Worm (Caenorhabditis elegans) whole organism, dauer: Measurements from ENCODE around the gene srsx-29.

ENCODE experiments used
- unc-62 ChIP-seq: sonication (generic microtip); optimal IDR thresholded peaks from 2 replicates; lab custom pipeline; 2017; ENCODE audit warnings: missing biosample characterization, missing genetic modification reagents, missing genetic modification characterization

The srsx-29 gene

DNA sequence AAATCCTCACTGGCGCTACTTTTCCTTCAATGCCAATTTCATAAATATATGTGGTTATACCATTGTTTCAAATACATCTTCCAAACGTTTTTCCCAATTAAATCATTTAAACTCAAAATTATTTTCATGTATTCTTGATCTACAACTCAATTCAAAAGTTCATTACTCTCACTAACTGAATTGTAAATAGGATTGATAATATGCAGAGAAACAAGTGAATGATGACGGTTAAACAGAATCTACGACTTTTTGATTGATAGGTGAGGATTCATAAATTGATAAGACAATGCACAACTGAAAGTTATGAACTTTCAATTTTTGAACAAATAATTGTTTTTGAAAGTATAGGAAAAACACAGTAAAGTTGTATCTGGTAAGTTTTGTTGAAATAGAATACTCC, 36.4 kb downstream of the srsx-29 start:
- no peak for TF ChIP-seq unc-62

DNA sequence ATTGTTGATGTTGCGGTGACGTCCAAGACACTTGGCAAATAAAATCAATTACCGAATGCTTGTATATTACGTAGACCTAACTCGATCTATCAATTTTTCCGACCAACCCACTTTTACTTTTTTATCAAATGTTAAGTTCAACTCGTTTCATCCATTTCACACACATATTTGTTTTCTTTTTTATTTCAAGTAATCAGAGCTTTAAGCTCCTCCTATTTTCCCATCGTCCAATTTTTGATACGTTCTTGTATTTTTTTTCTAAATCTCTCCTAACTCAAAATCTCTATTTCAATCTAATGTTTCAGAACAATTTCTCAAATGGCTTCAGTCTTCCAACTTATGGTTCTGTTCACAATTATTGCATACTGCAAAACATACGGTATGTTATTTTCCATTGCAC, 43.6 kb downstream of the srsx-29 start, which contains the start of gene ZK856.6:
ZK856.6 (plus strand) TSS at position 301 of the 400 bp plus-strand sequence.
- TF ChIP-seq unc-62, result no peak

DNA sequence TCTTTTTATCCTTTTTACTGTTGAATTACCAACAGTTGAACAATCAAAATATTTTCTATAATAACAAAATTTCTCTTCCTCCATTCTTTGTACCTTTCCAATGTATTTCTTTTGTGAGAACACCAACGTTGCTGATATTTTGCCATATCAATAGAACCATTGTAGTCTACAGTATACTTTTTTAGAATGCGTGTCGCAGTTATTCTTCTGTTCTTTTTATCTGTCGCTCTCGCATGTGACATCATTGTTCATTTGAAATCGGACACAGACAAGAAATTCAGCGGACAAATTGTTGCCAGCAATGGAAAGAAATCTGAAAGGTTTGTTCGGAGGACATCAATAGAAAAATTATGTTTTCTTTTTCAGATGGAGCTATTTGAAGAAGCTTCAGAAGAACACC, 47.1 kb downstream of the srsx-29 start, which contains the start of gene ZK856.7:
ZK856.7 (plus strand) TSS at position 186 of the 400 bp plus-strand sequence.
- no peak for TF ChIP-seq unc-62

DNA sequence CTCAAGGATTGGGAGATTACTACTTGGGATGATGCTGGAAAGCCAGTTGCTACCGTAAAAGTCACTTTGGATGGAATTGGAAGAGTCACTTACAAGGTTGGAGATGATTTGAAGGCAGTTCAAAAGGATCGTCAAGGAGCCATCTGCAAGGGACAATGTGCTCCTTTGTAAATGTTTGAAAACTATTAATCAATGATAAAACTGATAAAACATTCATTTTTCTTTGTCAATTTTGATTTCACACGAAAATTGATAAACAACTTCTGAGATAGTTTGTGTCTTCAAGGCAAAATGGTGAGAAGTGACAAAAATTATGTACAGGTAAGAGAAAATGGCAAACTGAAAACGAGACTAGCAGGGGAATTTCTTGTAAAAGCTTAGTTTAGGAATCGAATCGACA, 47.5 kb downstream of the srsx-29 start:
- TF ChIP-seq unc-62, result no peak

DNA sequence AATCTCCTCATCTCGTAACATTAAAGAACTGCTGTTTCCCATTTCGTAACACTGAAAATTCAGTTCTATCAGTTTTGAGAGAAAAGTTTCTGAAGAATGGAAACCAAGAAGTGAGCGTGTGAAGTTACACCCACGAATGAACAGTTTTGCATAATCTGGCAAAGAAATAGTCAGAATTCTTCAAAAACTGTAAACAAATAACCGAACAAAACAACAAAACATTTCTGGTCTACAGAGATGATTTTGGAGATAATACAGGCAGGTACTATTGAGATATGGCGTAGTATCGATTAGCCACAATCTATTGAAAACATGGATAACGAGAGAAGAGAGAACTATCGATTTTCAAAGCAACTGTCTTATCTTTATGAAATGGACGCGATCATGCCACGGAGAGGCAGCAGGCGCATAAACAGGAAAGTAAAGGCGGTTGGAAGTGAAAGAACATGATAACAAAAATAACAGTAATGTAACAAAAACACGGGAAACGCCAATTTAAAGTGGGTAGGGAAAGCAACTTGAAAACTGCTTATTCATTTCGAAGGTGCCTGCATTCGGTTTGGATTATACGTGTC, 48.7 kb downstream of the srsx-29 start, which contains the start of gene chpf-1:
chpf-1 (minus strand) TSS at position 51 of the 575 bp plus-strand sequence.
- TF ChIP-seq unc-62, result no peak

DNA sequence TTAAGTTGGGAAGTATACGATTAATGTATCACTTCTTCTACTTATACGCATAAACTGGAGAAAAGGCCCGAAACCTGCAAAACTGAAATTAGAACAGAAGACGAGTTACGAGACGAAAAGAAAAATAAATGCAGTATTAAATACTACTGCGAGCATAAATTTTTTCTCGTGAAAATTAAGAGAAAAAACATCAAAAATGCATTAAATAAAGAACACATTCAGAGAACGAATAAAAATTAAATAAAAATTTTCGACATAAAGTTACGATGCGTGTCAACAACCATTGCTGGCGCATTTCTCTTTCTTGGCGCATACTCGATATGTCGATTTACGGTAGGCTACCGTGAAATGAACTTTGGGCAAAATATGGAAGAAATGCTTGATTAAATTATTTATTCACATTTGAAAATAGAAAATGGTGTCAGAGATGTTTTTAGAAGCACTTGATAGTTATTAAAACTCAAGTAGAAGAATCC, 50.1 kb downstream of the srsx-29 start, which contains the start of the genes ZK856.19 and ZK856.11:
ZK856.19 (minus strand) TSS at position 51 of the 476 bp plus-strand sequence.
ZK856.11 (minus strand) TSS at position 76 of the 476 bp plus-strand sequence.
- no peak for TF ChIP-seq unc-62

DNA sequence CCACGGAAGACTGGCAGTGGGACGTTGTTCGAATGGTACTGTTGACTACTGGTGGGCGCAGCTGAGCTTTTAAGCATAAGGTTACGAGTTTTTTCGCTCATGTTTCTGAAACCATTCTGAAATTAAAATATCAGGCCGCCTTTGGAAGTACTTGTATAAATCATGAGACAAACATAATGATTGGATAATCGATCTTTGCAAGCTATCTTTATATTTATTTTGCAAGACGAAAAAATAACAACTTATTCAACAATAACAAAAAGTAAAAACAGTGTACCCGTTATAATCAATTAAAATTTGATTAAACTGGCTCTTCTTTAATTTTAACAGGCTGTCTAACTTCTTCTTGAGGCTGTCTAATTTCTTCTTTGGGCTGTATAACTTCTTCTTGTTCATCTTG, 50.7 kb downstream of the srsx-29 start, which contains the start of gene ZK856.16:
ZK856.16 (minus strand) TSS at position 101 of the 400 bp plus-strand sequence.
- TF ChIP-seq unc-62, result no peak
